Worm (Caenorhabditis elegans) whole organism, L2 larva: ENCODE measurements around the gene col-144.

Experiments used
- F13H6.1 ChIP-seq: sonication (generic microtip); optimal IDR thresholded peaks from 2 replicates; lab custom pipeline; 2016; ENCODE audit warnings: missing genetic modification characterization, missing compliant biosample characterization
- ZK546.5 ChIP-seq: sonication (generic microtip); optimal IDR thresholded peaks from 2 replicates; lab custom pipeline; 2017; ENCODE audit warnings: missing biosample characterization, missing genetic modification characterization
- alr-1 ChIP-seq: fragments of 150-350 bp; optimal IDR thresholded peaks from 2 replicates; lab custom pipeline; 2014; ENCODE audit warnings: missing biosample characterization, missing genetic modification characterization
- ama-1 ChIP-seq: fragments of 150-350 bp; optimal IDR thresholded peaks from 2 replicates; lab custom pipeline; 2018; ENCODE audit warnings: inconsistent platforms
- blmp-1 ChIP-seq: sonication (generic microtip); optimal IDR thresholded peaks from 2 replicates; lab custom pipeline; 2017; ENCODE audit warnings: missing genetic modification characterization, mild to moderate bottlenecking, missing compliant biosample characterization, antibody characterized with exemption, moderate library complexity; ENCODE audit not compliant: insufficient read depth
- ceh-16 ChIP-seq: fragments of 150-350 bp; optimal IDR thresholded peaks from 2 replicates; lab custom pipeline; 2014; ENCODE audit warnings: missing biosample characterization, missing genetic modification characterization
- ceh-82 ChIP-seq: fragments of 150-350 bp; optimal IDR thresholded peaks from 2 replicates; lab custom pipeline; 2014; ENCODE audit warnings: missing biosample characterization, missing genetic modification characterization
- crh-2 ChIP-seq: sonication (generic microtip); optimal IDR thresholded peaks from 2 replicates; lab custom pipeline; 2017; ENCODE audit warnings: missing biosample characterization, missing genetic modification characterization
- dmd-4 ChIP-seq: sonication (generic microtip); optimal IDR thresholded peaks from 2 replicates; lab custom pipeline; 2017; ENCODE audit warnings: missing biosample characterization, missing genetic modification characterization
- elt-1 ChIP-seq: fragments of 150-350 bp; optimal IDR thresholded peaks from 2 replicates; lab custom pipeline; 2014; ENCODE audit warnings: missing biosample characterization, missing genetic modification characterization
- elt-3 ChIP-seq: sonication (generic microtip); optimal IDR thresholded peaks from 2 replicates; lab custom pipeline; 2017; ENCODE audit warnings: missing biosample characterization, missing genetic modification characterization
- gmeb-1 ChIP-seq: fragments of 150-350 bp; optimal IDR thresholded peaks from 2 replicates; lab custom pipeline; 2014; ENCODE audit warnings: missing biosample characterization, missing genetic modification characterization
- lin-11 ChIP-seq: fragments of 150-350 bp; sonication (generic microtip); optimal IDR thresholded peaks from 2 replicates; lab custom pipeline; 2014; ENCODE audit warnings: missing biosample characterization, missing genetic modification characterization, inconsistent platforms, mixed read lengths
- mab-5 ChIP-seq: fragments of 150-350 bp; optimal IDR thresholded peaks from 2 replicates; lab custom pipeline; 2014; ENCODE audit warnings: missing biosample characterization, missing genetic modification characterization
- nhr-10 ChIP-seq: sonication (generic microtip); optimal IDR thresholded peaks from 2 replicates; lab custom pipeline; 2017; ENCODE audit warnings: missing biosample characterization, missing genetic modification characterization
- nhr-11 ChIP-seq: fragments of 150-350 bp; optimal IDR thresholded peaks from 2 replicates; lab custom pipeline; 2014; ENCODE audit warnings: missing biosample characterization, missing genetic modification characterization
- nhr-129 ChIP-seq: fragments of 150-350 bp; optimal IDR thresholded peaks from 2 replicates; lab custom pipeline; 2014; ENCODE audit warnings: missing biosample characterization, missing genetic modification characterization
- nhr-21 ChIP-seq: fragments of 150-350 bp; optimal IDR thresholded peaks from 2 replicates; lab custom pipeline; 2014; ENCODE audit warnings: missing biosample characterization, missing genetic modification characterization
- nhr-23 ChIP-seq: fragments of 150-350 bp; optimal IDR thresholded peaks from 2 replicates; lab custom pipeline; 2014; ENCODE audit warnings: missing biosample characterization, missing genetic modification reagents, missing genetic modification characterization
- nhr-237 ChIP-seq: fragments of 150-350 bp; optimal IDR thresholded peaks from 2 replicates; lab custom pipeline; 2014; ENCODE audit warnings: missing biosample characterization, missing genetic modification characterization
- nhr-25 ChIP-seq: fragments of 150-350 bp; sonication (generic microtip); optimal IDR thresholded peaks from 3 replicates; lab custom pipeline; 2014; ENCODE audit warnings: missing biosample characterization, missing genetic modification characterization
- peb-1 ChIP-seq: fragments of 150-350 bp; optimal IDR thresholded peaks from 2 replicates; lab custom pipeline; 2014; ENCODE audit warnings: missing biosample characterization, missing genetic modification characterization
- sem-4 ChIP-seq: fragments of 150-350 bp; optimal IDR thresholded peaks from 2 replicates; lab custom pipeline; 2014; ENCODE audit warnings: missing biosample characterization, missing genetic modification reagents, missing genetic modification characterization
- skn-1 ChIP-seq: sonication (generic microtip); optimal IDR thresholded peaks from 2 replicates; lab custom pipeline; 2017; ENCODE audit warnings: missing biosample characterization, missing genetic modification characterization
- sma-3 ChIP-seq: sonication (generic microtip); optimal IDR thresholded peaks from 2 replicates; lab custom pipeline; 2016; ENCODE audit warnings: missing genetic modification reagents, missing genetic modification characterization, missing compliant biosample characterization
- sma-9 ChIP-seq, 2 experiments: fragments of 150-350 bp in 1 of 2; sonication (generic microtip) in 1 of 2; optimal IDR thresholded peaks; 2 replicates each; lab custom pipeline; 2014 to 2016; ENCODE audit warnings: missing genetic modification characterization in 2 of 2, mild to moderate bottlenecking in 1 of 2, missing biosample characterization in 1 of 2, missing compliant biosample characterization in 1 of 2, missing genetic modification reagents in 1 of 2, moderate library complexity in 1 of 2
- unc-39 ChIP-seq: fragments of 150-350 bp; optimal IDR thresholded peaks from 2 replicates; lab custom pipeline; 2014; ENCODE audit warnings: missing biosample characterization, missing genetic modification characterization
- unc-62 ChIP-seq: fragments of 150-350 bp; optimal IDR thresholded peaks from 2 replicates; lab custom pipeline; 2014; ENCODE audit warnings: missing biosample characterization, missing genetic modification reagents, missing genetic modification characterization
- zag-1 ChIP-seq: fragments of 150-350 bp; optimal IDR thresholded peaks from 2 replicates; lab custom pipeline; 2014; ENCODE audit warnings: missing biosample characterization, missing genetic modification characterization
- ztf-1 ChIP-seq: fragments of 200-800 bp; sonication (Bioruptor generic); conservative IDR thresholded peaks from 2 replicates; pipeline ENCODE4 v1.3.6; 2022; ENCODE audit warnings: missing genetic modification characterization, missing compliant biosample characterization
- ztf-11 ChIP-seq: sonication (generic microtip); optimal IDR thresholded peaks from 2 replicates; lab custom pipeline; 2017; ENCODE audit warnings: missing biosample characterization, missing genetic modification characterization
- ztf-4 ChIP-seq: fragments of 150-350 bp; optimal IDR thresholded peaks from 2 replicates; lab custom pipeline; 2014; ENCODE audit warnings: missing biosample characterization, missing genetic modification characterization

col-144 gene

ce11 chrV:9162955-9163468 is 2.6 kb upstream of the col-144 start, which contains the start of gene col-145:
Gene col-145 (minus strand): TSS chrV:9163005.
- TF ChIP-seq nhr-23 (tag; lab: Kevin White, UChicago) (no peak), ZK546.5 (tag; lab: Kevin White, UChicago) (no peak), elt-1 (tag; lab: Kevin White, UChicago) (no peak), dmd-4 (tag; lab: Kevin White, UChicago) (no peak), nhr-25 (tag; lab: Kevin White, UChicago) (no peak), nhr-10 (tag; lab: Kevin White, UChicago) (no peak), sma-3 (GFP tag; lab: Kevin White, UChicago) (no peak), blmp-1 (tag; lab: Kevin White, UChicago) (peak; percentile 62), elt-3 (tag; lab: Kevin White, UChicago) (no peak)

- TF ChIP-seq dmd-4 (tag; lab: Kevin White, UChicago) (no peak), sma-9 (GFP tag; optimal IDR thresholded peaks at IDR 0.05; lab: Kevin White, UChicago) (no peak), sma-9 (tag; optimal IDR thresholded peaks at IDR 0.05; lab: Kevin White, UChicago) (no peak), ceh-82 (tag; lab: Kevin White, UChicago) (no peak), alr-1 (tag; lab: Kevin White, UChicago) (no peak), gmeb-1 (tag; lab: Kevin White, UChicago) (no peak), crh-2 (no peak), nhr-25 (tag; lab: Kevin White, UChicago) (no peak), nhr-21 (tag; lab: Kevin White, UChicago) (no peak), lin-11 (no peak), mab-5 (tag; lab: Kevin White, UChicago) (no peak), ztf-1 (GFP tag; lab: Robert Waterston, UW) (no peak), nhr-11 (tag; lab: Kevin White, UChicago) (no peak), blmp-1 (tag; lab: Kevin White, UChicago) (no peak), ztf-4 (tag; lab: Kevin White, UChicago) (no peak), unc-39 (tag; lab: Kevin White, UChicago) (no peak), sem-4 (tag; lab: Kevin White, UChicago) (no peak), zag-1 (tag; lab: Kevin White, UChicago) (no peak), nhr-10 (tag; lab: Kevin White, UChicago) (no peak)
These were observed 1.8 kb upstream of the col-144 start for ce11 chrV:9162118-9162729.

DNA sequence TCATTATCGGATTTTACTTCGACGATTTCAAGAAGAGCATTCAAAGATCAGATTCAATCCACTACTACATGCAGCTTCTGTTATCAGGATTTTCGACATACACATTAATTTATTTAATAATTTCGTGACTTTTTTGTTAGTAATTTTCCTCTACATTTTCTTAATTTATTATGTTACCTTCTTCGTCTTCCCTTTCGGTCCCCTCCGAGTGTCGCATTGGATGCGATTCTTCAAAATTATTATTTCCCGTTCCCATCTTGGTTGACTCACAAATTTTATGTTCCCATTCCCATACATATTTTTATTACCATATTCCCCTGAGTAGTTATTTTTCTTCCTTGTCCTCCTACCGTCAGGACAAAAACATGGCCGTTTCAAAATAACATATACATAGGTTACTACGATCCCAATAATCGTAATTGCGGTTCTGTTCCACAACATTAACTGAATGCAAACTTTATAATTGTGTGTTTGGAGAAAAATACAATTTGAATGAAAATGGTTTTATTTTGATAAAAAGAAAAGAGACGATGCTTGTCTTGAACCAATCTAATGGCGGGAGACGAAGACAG is 1.2 kb downstream of the col-144 start:
- TF ChIP-seq nhr-25 (tag; lab: Kevin White, UChicago) (peak; percentile 40), ama-1 (lab: Kevin White, UChicago) (peak; percentile 18)

DNA sequence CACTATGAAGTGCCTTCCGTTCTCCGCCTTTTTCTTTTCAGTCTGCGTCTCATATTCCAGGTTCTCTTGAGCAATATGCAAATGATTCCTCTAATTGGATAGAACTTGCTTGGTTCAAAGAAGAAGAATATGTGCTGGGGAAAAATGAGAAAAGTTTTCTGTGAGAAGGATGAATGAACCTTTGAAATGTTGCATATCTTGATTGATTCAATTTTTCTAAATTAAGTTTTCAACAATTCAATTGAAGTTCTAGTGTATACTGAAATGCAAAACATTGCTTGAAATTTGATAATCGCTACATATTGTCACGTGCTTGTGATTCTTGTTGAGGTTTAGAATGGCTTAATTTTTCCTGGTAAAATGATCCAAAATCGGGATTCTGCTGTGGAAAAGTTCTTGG is 2.8 kb downstream of the col-144 start:
- TF ChIP-seq lin-11 (no peak), ztf-11 (tag; lab: Kevin White, UChicago) (no peak), nhr-237 (tag; lab: Kevin White, UChicago) (no peak), ZK546.5 (tag; lab: Kevin White, UChicago) (no peak), peb-1 (tag; lab: Kevin White, UChicago) (no peak), nhr-129 (tag; lab: Kevin White, UChicago) (no peak), ztf-1 (GFP tag; lab: Robert Waterston, UW) (no peak), unc-62 (GFP tag; lab: Kevin White, UChicago) (no peak), sma-3 (GFP tag; lab: Kevin White, UChicago) (no peak), skn-1 (tag; lab: Kevin White, UChicago) (no peak), F13H6.1 (tag; lab: Kevin White, UChicago) (no peak), alr-1 (tag; lab: Kevin White, UChicago) (no peak), ceh-16 (tag; lab: Kevin White, UChicago) (no peak), mab-5 (tag; lab: Kevin White, UChicago) (no peak), nhr-25 (tag; lab: Kevin White, UChicago) (no peak), gmeb-1 (tag; lab: Kevin White, UChicago) (no peak)
